Worm (Caenorhabditis elegans) whole organism, L4 larva: Measurements from ENCODE around the gene T27E9.2.

ENCODE experiments used
- F26F4.8 ChIP-seq: fragments of 200-800 bp; sonication (Bioruptor generic); conservative IDR thresholded peaks from 2 replicates; pipeline ENCODE4 v1.3.6; 2022; ENCODE audit warnings: missing genetic modification characterization, missing compliant biosample characterization
- R02D3.7 ChIP-seq: fragments of 150-350 bp; sonication (generic microtip); optimal IDR thresholded peaks from 3 replicates; lab custom pipeline; 2014; ENCODE audit warnings: missing biosample characterization, missing genetic modification characterization
- Y5F2A.4 ChIP-seq: fragments of 200-800 bp; sonication (Bioruptor generic); optimal IDR thresholded peaks from 2 replicates; lab custom pipeline; 2018; ENCODE audit warnings: mild to moderate bottlenecking, missing genetic modification characterization, missing compliant biosample characterization
- ZK546.5 ChIP-seq, 2 experiments: sonication (generic microtip); optimal IDR thresholded peaks; 2 replicates each; lab custom pipeline; 2017; ENCODE audit warnings: missing biosample characterization in 2 of 2, missing genetic modification characterization in 2 of 2
- aly-2 ChIP-seq: sonication (generic microtip); optimal IDR thresholded peaks from 2 replicates; lab custom pipeline; 2018; ENCODE audit warnings: missing biosample characterization, missing genetic modification characterization
- cey-2 ChIP-seq: sonication (generic microtip); optimal IDR thresholded peaks from 3 replicates; lab custom pipeline; 2017; ENCODE audit warnings: missing genetic modification characterization, mild to moderate bottlenecking, missing compliant biosample characterization, antibody characterized with exemption, borderline replicate concordance; ENCODE audit not compliant: insufficient read depth
- daf-16 ChIP-seq, 3 experiments: sonication (generic microtip); optimal IDR thresholded peaks; 2 replicates each; lab custom pipeline; 2016 to 2017; ENCODE audit warnings: missing genetic modification characterization in 3 of 3, missing genetic modification reagents in 3 of 3, mild to moderate bottlenecking in 2 of 3, missing compliant biosample characterization in 2 of 3, missing biosample characterization in 1 of 3, moderate library complexity in 1 of 3
- duxl-1 ChIP-seq: sonication (generic microtip); optimal IDR thresholded peaks from 2 replicates; lab custom pipeline; 2016; ENCODE audit warnings: mild to moderate bottlenecking, missing genetic modification characterization, moderate library complexity, missing compliant biosample characterization; ENCODE audit not compliant: poor library complexity
- fkh-10 ChIP-seq: fragments of 150-350 bp; optimal IDR thresholded peaks from 2 replicates; lab custom pipeline; 2014; ENCODE audit warnings: missing biosample characterization, missing genetic modification reagents, missing genetic modification characterization
- mep-1 ChIP-seq: fragments of 150-350 bp; sonication (generic microtip); optimal IDR thresholded peaks from 3 replicates; lab custom pipeline; 2014; ENCODE audit warnings: missing biosample characterization, missing genetic modification characterization
- mxl-2 ChIP-seq: fragments of 200-800 bp; sonication (Bioruptor generic); conservative IDR thresholded peaks from 2 replicates; pipeline ENCODE4 v1.3.6; 2022; ENCODE audit warnings: missing genetic modification reagents, missing genetic modification characterization, missing compliant biosample characterization
- nhr-28 ChIP-seq: fragments of 150-350 bp; optimal IDR thresholded peaks from 2 replicates; lab custom pipeline; 2014; ENCODE audit warnings: missing biosample characterization, missing genetic modification characterization
- pqm-1 ChIP-seq: sonication (generic microtip); optimal IDR thresholded peaks from 2 replicates; lab custom pipeline; 2017; ENCODE audit warnings: missing biosample characterization, missing genetic modification characterization

ce11 chrIII:13503379-13503778 is 41.0 kb upstream of the T27E9.2 start, which contains the start of gene T28A8.4:
- TF ChIP-seq mep-1 (tag; lab: Kevin White, UChicago) (no peak), cey-2 (tag; lab: Kevin White, UChicago) (no peak), ZK546.5 (tag; optimal IDR thresholded peaks at IDR 0.05; lab: Kevin White, UChicago) (no peak), fkh-10 (no peak), nhr-28 (tag; lab: Kevin White, UChicago) (no peak), duxl-1 (tag; lab: Kevin White, UChicago) (no peak), R02D3.7 (no peak), daf-16 (GFP tag; optimal IDR thresholded peaks at IDR 0.05; lab: Kevin White, UChicago) (no peak), daf-16 (tag; optimal IDR thresholded peaks at IDR 0.05; lab: Kevin White, UChicago) (no peak), pqm-1 (no peak), Y5F2A.4 (GFP tag; lab: Kevin White, UChicago) (no peak), aly-2 (no peak), F26F4.8 (GFP tag; lab: Robert Waterston, UW) (no peak), mxl-2 (GFP tag; lab: Robert Waterston, UW) (no peak)
